Worm (Caenorhabditis elegans): Measurements from ENCODE around the gene cpt-6.
A peak's percentile ranks its signal among the peaks of the same experiment; 100 is the strongest.

Gene cpt-6

DNA sequence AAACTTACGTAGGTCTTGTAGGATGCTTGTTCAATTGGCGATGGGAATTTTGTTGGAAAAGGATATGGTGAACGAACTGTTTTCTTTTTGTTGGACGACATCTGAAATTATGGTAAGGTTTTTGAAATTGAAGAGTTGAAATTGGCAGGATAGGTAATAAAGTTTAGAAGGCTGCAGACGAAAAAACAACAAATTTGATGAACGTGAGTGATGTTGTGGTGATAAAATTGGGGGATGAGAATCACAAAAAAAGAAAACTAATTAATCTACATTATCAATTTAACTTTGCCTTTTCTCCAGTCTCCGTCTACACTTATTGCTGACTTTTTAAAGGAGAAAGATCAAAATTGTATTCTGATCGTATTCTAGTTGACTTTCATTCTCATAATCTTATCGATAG, at the start of gene cpt-6:
Gene cpt-6 (minus strand): TSS at position 101 of the 400 bp plus-strand sequence.
- TF ChIP-seq nhr-11 (tag; optimal IDR thresholded peaks at IDR 0.05) (peak; percentile 42), ztf-16 (tag; optimal IDR thresholded peaks at IDR 0.05) (no peak), pqm-1 (tag; optimal IDR thresholded peaks at IDR 0.05) (no peak)

DNA sequence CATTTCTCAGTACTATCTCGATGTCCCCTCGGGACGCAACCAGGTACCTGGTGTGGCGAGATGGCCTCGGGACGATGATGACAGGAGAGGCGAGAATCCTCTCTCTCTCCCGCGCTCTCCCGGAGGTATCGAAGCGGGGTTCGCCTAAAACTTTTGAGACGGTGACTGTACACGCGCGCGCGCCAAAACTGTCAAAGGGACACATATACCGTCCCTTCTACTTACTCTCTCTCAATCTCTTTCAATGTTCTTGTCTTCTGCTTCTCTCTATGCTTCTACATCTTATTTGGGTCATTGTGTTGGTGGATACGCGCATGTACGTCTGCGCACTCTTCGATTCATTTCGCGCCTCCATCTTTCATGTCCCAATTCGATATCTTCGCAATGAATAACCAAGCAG, 48.2 kb upstream of the cpt-6 start:
- TF ChIP-seq unc-42 (tag; optimal IDR thresholded peaks at IDR 0.05): no peak
- no peak for TF ChIP-seq syd-9 (tag; optimal IDR thresholded peaks at IDR 0.05)
- no peak for TF ChIP-seq pag-3 (tag; optimal IDR thresholded peaks at IDR 0.05; ENCODE audit: borderline replicate concordance)
- TF ChIP-seq ceh-19 (GFP tag; optimal IDR thresholded peaks at IDR 0.05): no peak
- TF ChIP-seq lim-6 (tag; optimal IDR thresholded peaks at IDR 0.05): no peak
- no peak for TF ChIP-seq odd-2 (tag; optimal IDR thresholded peaks at IDR 0.05)
- TF ChIP-seq lin-11 (tag; optimal IDR thresholded peaks at IDR 0.05): no peak
- no peak for TF ChIP-seq C08G9.2 (tag; optimal IDR thresholded peaks at IDR 0.05)
- no peak for TF ChIP-seq elt-4 (tag; optimal IDR thresholded peaks at IDR 0.05)
- TF ChIP-seq nhr-232 (tag; optimal IDR thresholded peaks at IDR 0.05): no peak
- TF ChIP-seq ref-2 (tag; optimal IDR thresholded peaks at IDR 0.05): peak; percentile 55
- TF ChIP-seq zip-5 (tag; optimal IDR thresholded peaks at IDR 0.05): no peak
- no peak for TF ChIP-seq pha-4 (tag; optimal IDR thresholded peaks at IDR 0.05)
- TF ChIP-seq sox-4 (tag; optimal IDR thresholded peaks at IDR 0.05): no peak
- no peak for TF ChIP-seq C38D4.7 (GFP tag; optimal IDR thresholded peaks at IDR 0.05)
- no peak for TF ChIP-seq ceh-9 (tag; optimal IDR thresholded peaks at IDR 0.05)
- TF ChIP-seq ceh-2 (tag; optimal IDR thresholded peaks at IDR 0.05): no peak
- TF ChIP-seq tbx-2 (tag; optimal IDR thresholded peaks at IDR 0.05): peak; percentile 32
- no peak for TF ChIP-seq ceh-24 (tag; optimal IDR thresholded peaks at IDR 0.05)
- TF ChIP-seq hlh-6 (tag; optimal IDR thresholded peaks at IDR 0.05): no peak
- TF ChIP-seq pros-1 (tag; optimal IDR thresholded peaks at IDR 0.05): peak; percentile 58
- no peak for TF ChIP-seq pha-2 (tag; optimal IDR thresholded peaks at IDR 0.05)
- TF ChIP-seq T23F11.4 (GFP tag; optimal IDR thresholded peaks at IDR 0.05): peak; percentile 37
- no peak for TF ChIP-seq mec-3 (tag; optimal IDR thresholded peaks at IDR 0.05; ENCODE audit: borderline replicate concordance)

DNA sequence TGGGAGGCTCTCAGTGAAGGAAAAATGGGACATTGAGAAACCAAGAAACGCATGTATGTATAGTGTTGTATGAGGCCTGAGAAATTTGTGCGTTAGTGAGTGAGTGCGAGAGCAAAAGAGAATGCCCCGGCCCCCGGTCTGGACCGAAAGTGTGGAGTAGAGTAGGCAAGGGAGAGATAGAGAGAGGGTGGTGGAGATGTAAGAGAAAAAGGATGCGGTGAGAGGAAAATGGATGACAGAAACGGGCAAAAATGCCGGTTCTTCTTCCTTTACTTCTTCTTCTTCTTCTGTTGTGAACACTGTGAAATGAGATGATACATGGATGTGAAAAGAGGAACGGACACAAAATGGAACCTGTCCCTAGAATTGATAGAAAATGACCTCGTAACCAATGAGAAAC, 44.6 kb upstream of the cpt-6 start:
- TF ChIP-seq unc-42 (tag; optimal IDR thresholded peaks at IDR 0.05) (peak; percentile 32), pqm-1 (tag; optimal IDR thresholded peaks at IDR 0.05) (no peak), unc-3 (GFP tag; conservative IDR thresholded peaks at IDR 0.05) (no peak), unc-3 (tag; optimal IDR thresholded peaks at IDR 0.05) (no peak), ceh-48 (tag; optimal IDR thresholded peaks at IDR 0.05) (no peak), ceh-34 (tag; optimal IDR thresholded peaks at IDR 0.05) (no peak), nhr-232 (tag; optimal IDR thresholded peaks at IDR 0.05) (no peak), nfya-1 (tag; optimal IDR thresholded peaks at IDR 0.05) (peak; percentile 13), ceh-24 (tag; optimal IDR thresholded peaks at IDR 0.05) (no peak), pha-2 (tag; optimal IDR thresholded peaks at IDR 0.05) (no peak), K09A11.1 (tag; optimal IDR thresholded peaks at IDR 0.05; ENCODE audit: insufficient read depth) (no peak), rnt-1 (tag; optimal IDR thresholded peaks at IDR 0.05) (no peak), ceh-31 (tag; optimal IDR thresholded peaks at IDR 0.05) (peak; percentile 32), npax-4 (tag; optimal IDR thresholded peaks at IDR 0.05) (no peak), ttx-3 (tag; optimal IDR thresholded peaks at IDR 0.05) (no peak), fkh-10 (GFP tag; optimal IDR thresholded peaks at IDR 0.05) (no peak), elt-4 (tag; optimal IDR thresholded peaks at IDR 0.05) (no peak), ceh-18 (tag; optimal IDR thresholded peaks at IDR 0.05) (peak; percentile 45), ref-2 (tag; optimal IDR thresholded peaks at IDR 0.05) (no peak), che-1 (tag; optimal IDR thresholded peaks at IDR 0.05) (no peak), C08G9.2 (tag; optimal IDR thresholded peaks at IDR 0.05) (peak; percentile 30), ceh-45 (GFP tag; IDR thresholded peaks at IDR 0.05) (0 out of 2 replicates have a peak, but pooled peaks have one; percentile 29), hlh-6 (tag; optimal IDR thresholded peaks at IDR 0.05) (peak; percentile 3), elt-2 (tag; optimal IDR thresholded peaks at IDR 0.05) (no peak), sox-4 (tag; optimal IDR thresholded peaks at IDR 0.05) (no peak), K02D7.2 (tag; optimal IDR thresholded peaks at IDR 0.05) (no peak), fkh-6 (tag; optimal IDR thresholded peaks at IDR 0.05) (no peak), hlh-30 (tag; optimal IDR thresholded peaks at IDR 0.05; ENCODE audit: insufficient read depth) (no peak), F13H6.1 (tag; optimal IDR thresholded peaks at IDR 0.05) (no peak)

All from whole organism, late embryonic.